Fruit fly (Drosophila melanogaster) whole organism, embryonic: ENCODE measurements around the gene se.

ENCODE experiments used
- Aef1 ChIP-seq: fragments of 200-800 bp; sonication (Bioruptor generic); IDR thresholded peaks from 3 replicates; pipeline ENCODE4 v1.3.6; 2022; ENCODE audit warnings: missing biosample characterization, missing genetic modification characterization
- CG10431 ChIP-seq: fragments of 200-800 bp; sonication (Bioruptor generic); optimal IDR thresholded peaks from 3 replicates; lab custom pipeline; 2018; ENCODE audit warnings: missing biosample characterization, mild to moderate bottlenecking, missing genetic modification characterization
- CG11093 ChIP-seq: fragments of 200-800 bp; sonication (Bioruptor generic); IDR thresholded peaks from 3 replicates; pipeline ENCODE4 v1.3.6; 2022; ENCODE audit warnings: missing biosample characterization, missing genetic modification characterization
- CG4617 ChIP-seq: fragments of 200-800 bp; sonication (Bioruptor generic); optimal IDR thresholded peaks from 3 replicates; lab custom pipeline; 2016; ENCODE audit warnings: missing biosample characterization, missing genetic modification characterization, borderline replicate concordance
- CG4707 ChIP-seq: fragments of 200-800 bp; sonication (Bioruptor generic); optimal IDR thresholded peaks from 2 replicates; lab custom pipeline; 2018; ENCODE audit warnings: missing biosample characterization, mild to moderate bottlenecking, missing genetic modification characterization, moderate library complexity
- CG6813 ChIP-seq: fragments of 200-800 bp; sonication (Bioruptor generic); optimal IDR thresholded peaks from 2 replicates; lab custom pipeline; 2017; ENCODE audit warnings: missing biosample characterization, missing genetic modification characterization, mild to moderate bottlenecking, moderate library complexity, missing genetic modification reagents
- Deaf1 ChIP-seq: fragments of 200-800 bp; optimal IDR thresholded peaks from 3 replicates; lab custom pipeline; 2019; ENCODE audit warnings: missing biosample characterization, mild to moderate bottlenecking, missing genetic modification characterization, moderate library complexity
- Doc3 ChIP-seq: fragments of 200-800 bp; sonication (Bioruptor generic); IDR thresholded peaks from 3 replicates; pipeline ENCODE4 v1.3.6; 2022; ENCODE audit warnings: missing biosample characterization, missing genetic modification characterization; ENCODE audit not compliant: partially characterized antibody
- Dref ChIP-seq: fragments of 200-800 bp; sonication (Bioruptor generic); IDR thresholded peaks from 2 replicates; pipeline ENCODE4 v1.3.6; 2022; ENCODE audit warnings: missing biosample characterization, missing genetic modification characterization
- Sin3A ChIP-seq: fragments of >200 bp; optimal IDR thresholded peaks from 2 replicates; lab custom pipeline; 2018
- az2 ChIP-seq: fragments of 200-800 bp; sonication (Bioruptor generic); optimal IDR thresholded peaks from 3 replicates; lab custom pipeline; 2016; ENCODE audit warnings: missing biosample characterization, missing genetic modification characterization
- h ChIP-seq: fragments of >200 bp; optimal IDR thresholded peaks from 2 replicates; lab custom pipeline; 2017
- nerfin-1 ChIP-seq: fragments of 200-800 bp; sonication (Bioruptor generic); optimal IDR thresholded peaks from 3 replicates; lab custom pipeline; 2019; ENCODE audit warnings: missing biosample characterization, mild to moderate bottlenecking, missing genetic modification characterization, moderate library complexity
- zf30C ChIP-seq: fragments of 200-800 bp; sonication (Bioruptor generic); optimal IDR thresholded peaks from 3 replicates; lab custom pipeline; 2018; ENCODE audit warnings: missing biosample characterization, mild to moderate bottlenecking, missing genetic modification characterization

DNA sequence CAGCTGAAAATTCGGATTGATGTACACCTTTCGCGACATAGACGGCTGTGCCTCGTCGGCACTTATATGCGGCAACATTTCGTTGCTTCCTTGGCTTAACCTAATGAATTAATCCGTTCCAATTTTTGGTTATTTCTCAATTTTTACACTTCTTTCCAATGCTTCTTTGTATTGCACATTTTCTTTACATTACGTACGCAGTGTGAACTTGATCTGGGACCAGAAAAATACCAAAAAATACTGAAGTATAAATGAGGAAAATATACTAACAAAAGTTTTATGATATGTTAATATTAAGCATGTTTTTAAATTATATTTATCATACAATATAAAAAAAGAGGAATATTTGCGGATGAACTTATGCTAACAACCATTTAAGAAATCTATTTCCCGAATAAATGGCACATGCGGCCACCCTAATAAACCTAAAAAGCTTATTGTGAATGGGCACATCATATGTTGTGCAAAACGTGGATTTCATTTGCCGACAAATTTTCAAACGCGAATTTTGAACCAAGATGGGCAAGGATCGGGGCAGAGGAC is 10.7 kb upstream of the se start, which contains the start of the genes ZC3H3 and Pus7:
- TF ChIP-seq Sin3A (lab: Kevin White, UChicago) (no peak), Deaf1 (no peak), CG10431 (no peak), Dref (GFP tag; lab: Robert Waterston, UW) (no peak), CG11093 (GFP tag; lab: Robert Waterston, UW) (no peak), CG4617 (GFP tag; lab: Kevin White, UChicago) (peak; percentile 65), az2 (GFP tag; lab: Kevin White, UChicago) (no peak), Doc3 (GFP tag; lab: Robert Waterston, UW) (no peak), zf30C (GFP tag; lab: Kevin White, UChicago) (no peak), h (lab: Kevin White, UChicago) (no peak), CG6813 (no peak), nerfin-1 (tag; lab: Kevin White, UChicago) (no peak), Aef1 (GFP tag; lab: Robert Waterston, UW) (no peak), CG4707 (GFP tag; lab: Kevin White, UChicago) (no peak)
